Fruit fly (Drosophila melanogaster) whole organism, embryonic: ENCODE results near the gene uif.
A peak's percentile ranks its signal among the peaks of the same experiment; 100 is the strongest.

Experiments
- Blimp-1 ChIP-seq: fragments of 200-800 bp; sonication (Bioruptor generic); optimal IDR thresholded peaks from 3 replicates; lab custom pipeline; 2018; ENCODE audit warnings: missing biosample characterization, missing genetic modification characterization, mild to moderate bottlenecking, moderate library complexity, missing genetic modification reagents
- BtbVII ChIP-seq: fragments of 200-800 bp; sonication (Bioruptor generic); optimal IDR thresholded peaks from 3 replicates; lab custom pipeline; 2017; ENCODE audit warnings: missing biosample characterization, mild to moderate bottlenecking, missing genetic modification characterization
- CG10209 ChIP-seq: fragments of 200-800 bp; sonication (Bioruptor generic); optimal IDR thresholded peaks from 3 replicates; lab custom pipeline; 2017; ENCODE audit warnings: missing biosample characterization, mild to moderate bottlenecking, missing genetic modification characterization, missing genetic modification reagents
- CG10565 ChIP-seq: fragments of 200-800 bp; sonication (Bioruptor generic); optimal IDR thresholded peaks from 3 replicates; lab custom pipeline; 2016; ENCODE audit warnings: missing biosample characterization, mild to moderate bottlenecking, missing genetic modification characterization
- CG12236 ChIP-seq: fragments of 200-800 bp; sonication (Bioruptor generic); optimal IDR thresholded peaks from 2 replicates; lab custom pipeline; 2016; ENCODE audit warnings: missing biosample characterization, missing genetic modification characterization
- CG1233 ChIP-seq: fragments of 200-800 bp; sonication (Bioruptor generic); optimal IDR thresholded peaks from 4 replicates; lab custom pipeline; 2018; ENCODE audit warnings: missing biosample characterization, mild to moderate bottlenecking, missing genetic modification characterization
- CG13424 ChIP-seq: fragments of 200-800 bp; sonication (Bioruptor generic); optimal IDR thresholded peaks from 2 replicates; lab custom pipeline; 2019; ENCODE audit warnings: missing biosample characterization, mild to moderate bottlenecking, missing genetic modification characterization, moderate library complexity
- CG13775 ChIP-seq: fragments of 200-800 bp; sonication (Bioruptor generic); optimal IDR thresholded peaks from 3 replicates; lab custom pipeline; 2017; ENCODE audit warnings: missing biosample characterization, mild to moderate bottlenecking, missing genetic modification characterization
- CG15601 ChIP-seq: fragments of 200-800 bp; sonication (Bioruptor generic); optimal IDR thresholded peaks from 3 replicates; lab custom pipeline; 2019; ENCODE audit warnings: missing biosample characterization, mild to moderate bottlenecking, missing genetic modification characterization, moderate library complexity
- CG17359 ChIP-seq: fragments of 200-800 bp; sonication (Bioruptor generic); optimal IDR thresholded peaks from 3 replicates; lab custom pipeline; 2018; ENCODE audit warnings: missing biosample characterization, mild to moderate bottlenecking, missing genetic modification characterization, moderate library complexity
- CG17361 ChIP-seq: fragments of 200-800 bp; sonication (Bioruptor generic); IDR thresholded peaks from 3 replicates; pipeline ENCODE4 v1.3.6; 2022; ENCODE audit warnings: missing biosample characterization, missing genetic modification characterization
- CG17912 ChIP-seq: fragments of 200-800 bp; sonication (Bioruptor generic); optimal IDR thresholded peaks from 2 replicates; lab custom pipeline; 2018; ENCODE audit warnings: missing biosample characterization, mild to moderate bottlenecking, missing genetic modification characterization
- CG31441 ChIP-seq: fragments of 200-800 bp; sonication (Bioruptor generic); IDR thresholded peaks from 2 replicates; pipeline ENCODE4 v1.3.6; 2022; ENCODE audit warnings: missing biosample characterization, missing genetic modification characterization
- CG3163 ChIP-seq: fragments of 200-800 bp; sonication (Bioruptor generic); optimal IDR thresholded peaks from 3 replicates; lab custom pipeline; 2016; ENCODE audit warnings: missing biosample characterization, missing genetic modification characterization
- CG32772 ChIP-seq: fragments of 200-800 bp; sonication (Bioruptor generic); IDR thresholded peaks from 2 replicates; pipeline ENCODE4 v1.3.6; 2022; ENCODE audit warnings: missing biosample characterization, missing genetic modification characterization
- CG4707 ChIP-seq: fragments of 200-800 bp; sonication (Bioruptor generic); optimal IDR thresholded peaks from 2 replicates; lab custom pipeline; 2018; ENCODE audit warnings: missing biosample characterization, mild to moderate bottlenecking, missing genetic modification characterization, moderate library complexity
- CG5180 ChIP-seq: fragments of 200-800 bp; sonication (Bioruptor generic); optimal IDR thresholded peaks from 3 replicates; lab custom pipeline; 2017; ENCODE audit warnings: missing biosample characterization, missing genetic modification characterization, mild to moderate bottlenecking, moderate library complexity, missing genetic modification reagents
- CG5245 ChIP-seq: fragments of 200-800 bp; sonication (Bioruptor generic); optimal IDR thresholded peaks from 3 replicates; lab custom pipeline; 2016; ENCODE audit warnings: missing biosample characterization, missing genetic modification characterization
- CG7786 ChIP-seq: fragments of 200-800 bp; sonication (Bioruptor generic); optimal IDR thresholded peaks from 2 replicates; lab custom pipeline; 2016; ENCODE audit warnings: missing biosample characterization, missing genetic modification characterization
- CG7987 ChIP-seq: fragments of 200-800 bp; sonication (Bioruptor generic); optimal IDR thresholded peaks from 2 replicates; lab custom pipeline; 2018; ENCODE audit warnings: missing biosample characterization, mild to moderate bottlenecking, missing genetic modification characterization, moderate library complexity
- CG9932 ChIP-seq: fragments of 200-800 bp; sonication (Bioruptor generic); IDR thresholded peaks from 2 replicates; pipeline ENCODE4 v1.3.6; 2022; ENCODE audit warnings: missing biosample characterization, missing genetic modification characterization
- CrebB ChIP-seq: fragments of 200-800 bp; sonication (Bioruptor generic); optimal IDR thresholded peaks from 3 replicates; lab custom pipeline; 2018; ENCODE audit warnings: missing biosample characterization, mild to moderate bottlenecking, missing genetic modification characterization
- Deaf1 ChIP-seq: fragments of 200-800 bp; optimal IDR thresholded peaks from 3 replicates; lab custom pipeline; 2019; ENCODE audit warnings: missing biosample characterization, mild to moderate bottlenecking, missing genetic modification characterization, moderate library complexity
- HLHmδ ChIP-seq: fragments of 200-800 bp; sonication (Bioruptor generic); optimal IDR thresholded peaks from 2 replicates; lab custom pipeline; 2018; ENCODE audit warnings: missing biosample characterization, mild to moderate bottlenecking, missing genetic modification characterization, moderate library complexity
- HmgZ ChIP-seq: fragments of 200-800 bp; sonication (Bioruptor generic); optimal IDR thresholded peaks from 2 replicates; lab custom pipeline; 2018; ENCODE audit warnings: missing biosample characterization, mild to moderate bottlenecking, missing genetic modification characterization
- Hmr ChIP-seq: fragments of 200-800 bp; sonication (Bioruptor generic); optimal IDR thresholded peaks from 3 replicates; lab custom pipeline; 2017; ENCODE audit warnings: mild to moderate bottlenecking, missing biosample characterization, missing genetic modification reagents, missing genetic modification characterization
- Mes4 ChIP-seq: fragments of 200-800 bp; sonication (Bioruptor generic); optimal IDR thresholded peaks from 2 replicates; lab custom pipeline; 2016; ENCODE audit warnings: missing biosample characterization, missing genetic modification characterization
- Rfx ChIP-seq: fragments of 200-800 bp; sonication (Bioruptor generic); IDR thresholded peaks from 2 replicates; pipeline ENCODE4 v1.3.6; 2022; ENCODE audit warnings: missing biosample characterization, missing genetic modification characterization
- Sox102F ChIP-seq: fragments of 200-800 bp; sonication (Bioruptor generic); optimal IDR thresholded peaks from 2 replicates; lab custom pipeline; 2018; ENCODE audit warnings: missing biosample characterization, mild to moderate bottlenecking, missing genetic modification characterization, moderate library complexity
- Stat92E ChIP-seq, 3 experiments: fragments of >200 bp in 2 of 3; fragments of 200-800 bp in 1 of 3; sonication (Bioruptor generic) in 1 of 3; optimal IDR thresholded peaks; 2 replicates each; lab custom pipeline; 2017 to 2019; ENCODE audit warnings: missing biosample characterization in 3 of 3, missing genetic modification characterization in 3 of 3, mild to moderate bottlenecking in 1 of 3, moderate library complexity in 1 of 3
- Usf ChIP-seq: fragments of 200-800 bp; sonication (Bioruptor generic); optimal IDR thresholded peaks from 2 replicates; lab custom pipeline; 2017; ENCODE audit warnings: missing genotype, missing biosample characterization, missing genetic modification characterization
- YL-1 ChIP-seq: fragments of 200-800 bp; sonication (Bioruptor generic); optimal IDR thresholded peaks from 3 replicates; lab custom pipeline; 2017; ENCODE audit warnings: missing biosample characterization, mild to moderate bottlenecking, missing genetic modification characterization
- ara ChIP-seq: fragments of 200-800 bp; sonication (Bioruptor generic); IDR thresholded peaks from 2 replicates; pipeline ENCODE4 v1.3.6; 2022; ENCODE audit warnings: missing biosample characterization, missing genetic modification characterization
- br ChIP-seq: fragments of >200 bp; optimal IDR thresholded peaks from 2 replicates; lab custom pipeline; 2017
- btn ChIP-seq: fragments of 200-800 bp; sonication (Bioruptor generic); optimal IDR thresholded peaks from 2 replicates; lab custom pipeline; 2016; ENCODE audit warnings: missing biosample characterization, missing genetic modification characterization
- cg ChIP-seq: fragments of 200-800 bp; sonication (Bioruptor generic); optimal IDR thresholded peaks from 3 replicates; lab custom pipeline; 2019; ENCODE audit warnings: missing biosample characterization, mild to moderate bottlenecking, missing genetic modification characterization, moderate library complexity
- chif ChIP-seq, 2 experiments: fragments of 200-800 bp; sonication (Bioruptor generic); optimal IDR thresholded peaks; 3 replicates each; lab custom pipeline; 2016; ENCODE audit warnings: missing biosample characterization in 2 of 2, missing genetic modification characterization in 2 of 2
- dan ChIP-seq: fragments of 200-800 bp; sonication (Bioruptor generic); IDR thresholded peaks from 2 replicates; pipeline ENCODE4 v1.3.6; 2022; ENCODE audit warnings: missing biosample characterization, missing genetic modification characterization
- disco-r ChIP-seq: fragments of 200-800 bp; sonication (Bioruptor generic); optimal IDR thresholded peaks from 2 replicates; lab custom pipeline; 2016; ENCODE audit warnings: missing biosample characterization, missing genetic modification characterization
- kah ChIP-seq: fragments of 200-800 bp; sonication (Bioruptor generic); optimal IDR thresholded peaks from 2 replicates; lab custom pipeline; 2018; ENCODE audit warnings: missing biosample characterization, mild to moderate bottlenecking, missing genetic modification characterization
- klu ChIP-seq: fragments of 200-800 bp; sonication (Bioruptor generic); IDR thresholded peaks from 2 replicates; pipeline ENCODE4 v1.3.6; 2022; ENCODE audit warnings: missing biosample characterization, missing genetic modification characterization
- nerfin-2 ChIP-seq: fragments of 200-800 bp; sonication (Bioruptor generic); IDR thresholded peaks from 2 replicates; pipeline ENCODE4 v1.3.6; 2022; ENCODE audit warnings: missing biosample characterization, missing genetic modification characterization; ENCODE audit not compliant: partially characterized antibody
- odd ChIP-seq: fragments of 200-800 bp; sonication (Bioruptor generic); optimal IDR thresholded peaks from 2 replicates; lab custom pipeline; 2017; ENCODE audit warnings: missing biosample characterization, mild to moderate bottlenecking, missing genetic modification characterization
- onecut ChIP-seq: fragments of 200-800 bp; sonication (Bioruptor generic); IDR thresholded peaks from 2 replicates; pipeline ENCODE4 v1.3.6; 2022; ENCODE audit warnings: missing biosample characterization, missing genetic modification characterization
- peb ChIP-seq: fragments of 200-800 bp; sonication (Bioruptor generic); IDR thresholded peaks from 2 replicates; pipeline ENCODE4 v1.3.6; 2022; ENCODE audit warnings: missing biosample characterization, missing genetic modification characterization
- rib ChIP-seq: fragments of 200-800 bp; sonication (Bioruptor generic); IDR thresholded peaks from 2 replicates; pipeline ENCODE4 v1.3.6; 2022; ENCODE audit warnings: missing biosample characterization, missing genetic modification characterization
- trem ChIP-seq: fragments of 200-800 bp; optimal IDR thresholded peaks from 3 replicates; lab custom pipeline; 2019; ENCODE audit warnings: missing biosample characterization, mild to moderate bottlenecking, missing genetic modification characterization, moderate library complexity
- twi ChIP-seq: fragments of 200-800 bp; optimal IDR thresholded peaks from 2 replicates; lab custom pipeline; 2019; ENCODE audit warnings: missing biosample characterization, mild to moderate bottlenecking, missing genetic modification characterization, moderate library complexity
- usp ChIP-seq: fragments of >200 bp; optimal IDR thresholded peaks from 2 replicates; lab custom pipeline; 2017; ENCODE audit warnings: missing biosample characterization, missing genetic modification characterization
- vfl ChIP-seq: fragments of 200-800 bp; sonication (Bioruptor generic); optimal IDR thresholded peaks from 2 replicates; lab custom pipeline; 2016; ENCODE audit warnings: missing biosample characterization, missing genetic modification characterization

Gene uif

DNA sequence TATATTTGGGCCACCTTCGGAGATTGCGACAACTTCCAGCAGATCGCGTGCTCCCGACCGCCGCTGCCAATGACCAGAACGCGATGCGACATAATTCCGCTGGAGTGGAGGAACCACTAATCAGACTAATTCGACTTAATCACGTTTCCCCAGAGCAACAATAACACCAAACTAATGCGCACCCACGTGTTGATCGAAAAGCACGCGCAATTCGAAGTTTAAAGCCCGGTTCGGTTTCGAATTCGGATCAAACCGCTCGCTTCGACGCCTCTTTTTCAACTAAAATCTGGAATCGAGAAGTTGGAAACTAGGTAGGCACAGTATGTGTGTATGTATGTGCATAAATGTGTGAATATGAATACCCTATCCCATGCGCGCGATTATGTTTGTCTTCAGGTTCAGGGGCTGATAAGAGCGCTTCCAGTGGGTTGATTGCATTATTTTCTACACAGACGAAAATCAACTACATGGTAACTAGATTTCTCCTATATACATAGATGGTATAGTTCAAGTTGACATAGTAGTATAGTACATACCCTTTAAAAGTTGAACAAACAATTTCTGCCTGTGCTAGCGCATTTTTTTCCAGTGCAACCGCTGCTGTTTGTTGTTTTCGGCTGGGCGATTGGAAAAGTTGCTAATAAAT, 13.6 kb upstream of the uif start, which contains the start of gene Gart (continued):
- TF ChIP-seq btn (GFP tag; lab: Kevin White, UChicago) (peak; percentile 61), rib (GFP tag; lab: Robert Waterston, UW) (no peak), Blimp-1 (GFP tag; lab: Kevin White, UChicago) (no peak), odd (GFP tag; lab: Kevin White, UChicago) (peak; percentile 59), vfl (GFP tag; lab: Kevin White, UChicago) (peak; percentile 47), HLHmδ (no peak), CG7786 (GFP tag; lab: Kevin White, UChicago) (peak; percentile 68), twi (tag; lab: Kevin White, UChicago) (peak; percentile 30), CG31441 (GFP tag; lab: Robert Waterston, UW) (no peak), Deaf1 (tag; lab: Kevin White, UChicago) (peak; percentile 42), Sox102F (no peak), nerfin-2 (GFP tag; lab: Robert Waterston, UW) (no peak), CG9932 (GFP tag; lab: Robert Waterston, UW) (peak; percentile 69), dan (no peak), chif (GFP tag; optimal IDR thresholded peaks at IDR 0.05; lab: Kevin White, UChicago) (peak; percentile 53 to 56), trem (no peak), cg (peak; percentile 43), CG3163 (GFP tag; lab: Kevin White, UChicago) (peak; percentile 51), CG13775 (peak; percentile 12), CG5245 (peak; percentile 58), CG17912 (GFP tag; lab: Kevin White, UChicago) (no peak), onecut (GFP tag; lab: Robert Waterston, UW) (no peak; the same call in 1 of the 2 replicates), CG10565 (no peak), BtbVII (GFP tag; lab: Kevin White, UChicago) (peak; percentile 14), CrebB (tag; lab: Kevin White, UChicago) (peak; percentile 59), usp (GFP tag; lab: Kevin White, UChicago) (no peak), Mes4 (GFP tag; lab: Kevin White, UChicago) (peak; percentile 50), YL-1 (GFP tag; lab: Kevin White, UChicago) (no peak), CG17359 (tag; lab: Kevin White, UChicago) (peak; percentile 16), HmgZ (peak; percentile 81), peb (no peak), Stat92E (GFP tag; optimal IDR thresholded peaks at IDR 0.05; lab: Kevin White, UChicago) (no peak), CG10209 (GFP tag; lab: Kevin White, UChicago) (peak; percentile 67), CG7987 (GFP tag; lab: Kevin White, UChicago) (no peak), CG13424 (tag; lab: Kevin White, UChicago) (peak; percentile 69), disco-r (peak; percentile 52), CG32772 (no peak), klu (GFP tag; lab: Robert Waterston, UW) (no peak), ara (no peak; the same call in 1 of the 2 replicates), Hmr (peak; percentile 76), br (lab: Kevin White, UChicago) (no peak), CG5180 (GFP tag; lab: Kevin White, UChicago) (no peak), Usf (GFP tag; lab: Kevin White, UChicago) (peak; percentile 4), CG1233 (GFP tag; lab: Kevin White, UChicago) (no peak), kah (GFP tag; lab: Kevin White, UChicago) (no peak), CG17361 (GFP tag; lab: Robert Waterston, UW) (0 out of 3 replicates have a peak, but pooled peaks have one; percentile 27), CG12236 (GFP tag; lab: Kevin White, UChicago) (peak; percentile 46), CG15601 (tag; lab: Kevin White, UChicago) (peak; percentile 74), CG4707 (GFP tag; lab: Kevin White, UChicago) (no peak), Rfx (GFP tag; lab: Robert Waterston, UW) (peak; percentile 84)
